Worm (Caenorhabditis elegans) whole organism, early embryonic: ENCODE measurements around the gene ztf-8.
A peak's percentile ranks its signal among the peaks of the same experiment; 100 is the strongest.

Source experiments
- B0310.2 ChIP-seq: sonication (generic microtip); optimal IDR thresholded peaks from 2 replicates; lab custom pipeline; 2016; ENCODE audit warnings: mild to moderate bottlenecking, missing genetic modification characterization, missing compliant biosample characterization
- F13C5.2 ChIP-seq: sonication (generic microtip); optimal IDR thresholded peaks from 2 replicates; lab custom pipeline; 2017; ENCODE audit warnings: mild to moderate bottlenecking, missing genetic modification characterization, inconsistent platforms, missing compliant biosample characterization
- aly-1 ChIP-seq: sonication (generic microtip); optimal IDR thresholded peaks from 2 replicates; lab custom pipeline; 2016; ENCODE audit warnings: missing genetic modification characterization, missing compliant biosample characterization
- ama-1 ChIP-seq: fragments of 150-350 bp; optimal IDR thresholded peaks from 2 replicates; lab custom pipeline; 2014
- ceh-13 ChIP-seq: fragments of 200-800 bp; sonication (Bioruptor generic); optimal IDR thresholded peaks from 2 replicates; lab custom pipeline; 2018; ENCODE audit warnings: mild to moderate bottlenecking, missing genetic modification characterization, missing compliant biosample characterization
- ceh-36 ChIP-seq: sonication (generic microtip); optimal IDR thresholded peaks from 2 replicates; lab custom pipeline; 2016; ENCODE audit warnings: missing genetic modification characterization, inconsistent platforms, missing compliant biosample characterization
- ets-7 ChIP-seq: sonication (generic microtip); optimal IDR thresholded peaks from 2 replicates; lab custom pipeline; 2016; ENCODE audit warnings: missing genotype, missing genetic modification characterization, missing compliant biosample characterization
- flt-1 ChIP-seq: fragments of 200-800 bp; sonication (Bioruptor generic); IDR thresholded peaks from 2 replicates; pipeline ENCODE4 v1.3.6; 2022; ENCODE audit warnings: missing genetic modification characterization, missing compliant biosample characterization
- hmbx-1 ChIP-seq: sonication (generic microtip); optimal IDR thresholded peaks from 2 replicates; lab custom pipeline; 2016; ENCODE audit warnings: mild to moderate bottlenecking, missing genetic modification characterization, missing compliant biosample characterization
- hmg-4 ChIP-seq: fragments of 200-800 bp; sonication (Bioruptor generic); optimal IDR thresholded peaks from 2 replicates; lab custom pipeline; 2018; ENCODE audit warnings: mild to moderate bottlenecking, missing genetic modification characterization, missing compliant biosample characterization
- hnd-1 ChIP-seq: sonication (generic microtip); optimal IDR thresholded peaks from 2 replicates; lab custom pipeline; 2016; ENCODE audit warnings: missing genetic modification characterization, missing compliant biosample characterization
- pes-1 ChIP-seq: fragments of 200-800 bp; sonication (Bioruptor generic); IDR thresholded peaks from 2 replicates; pipeline ENCODE4 v1.3.6; 2022; ENCODE audit warnings: missing genetic modification reagents, missing genetic modification characterization, missing compliant biosample characterization
- scrt-1 ChIP-seq: fragments of 200-800 bp; sonication (Bioruptor generic); IDR thresholded peaks from 2 replicates; pipeline ENCODE4 v1.3.6; 2022; ENCODE audit warnings: missing genetic modification characterization, missing compliant biosample characterization
- sea-1 ChIP-seq: fragments of 200-800 bp; sonication (Bioruptor generic); conservative IDR thresholded peaks from 2 replicates; pipeline ENCODE4 v1.3.6; 2022; ENCODE audit warnings: missing genetic modification characterization, missing compliant biosample characterization
- tbx-11 ChIP-seq: fragments of 200-800 bp; sonication (Bioruptor generic); IDR thresholded peaks from 2 replicates; pipeline ENCODE4 v1.3.6; 2022; ENCODE audit warnings: missing genetic modification characterization, missing compliant biosample characterization
- tbx-37 ChIP-seq: fragments of 200-800 bp; sonication (Bioruptor generic); conservative IDR thresholded peaks from 2 replicates; pipeline ENCODE4 v1.3.6; 2022; ENCODE audit warnings: missing genetic modification reagents, missing genetic modification characterization, missing compliant biosample characterization
- tra-4 ChIP-seq: sonication (generic microtip); optimal IDR thresholded peaks from 2 replicates; lab custom pipeline; 2017; ENCODE audit warnings: missing genetic modification characterization, missing compliant biosample characterization

The ztf-8 gene

DNA sequence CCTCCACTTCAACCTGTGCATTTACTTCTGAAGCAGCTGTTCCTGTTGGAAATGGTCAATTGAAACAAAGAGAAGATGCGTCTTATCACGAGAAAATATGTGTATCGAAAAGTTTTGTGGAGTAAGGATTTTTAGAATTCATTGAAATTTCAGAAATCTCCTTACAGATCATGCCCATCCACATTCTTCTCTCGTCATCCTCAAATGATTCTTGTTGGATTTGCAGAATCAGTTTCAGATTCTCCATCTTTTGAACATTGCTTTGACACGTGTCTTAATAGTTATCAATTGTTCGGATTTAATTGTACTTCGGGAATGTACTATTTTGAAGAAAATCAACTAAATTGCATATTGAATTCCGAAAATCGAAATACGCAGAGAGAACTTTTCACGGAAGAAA is 30.8 kb upstream of the ztf-8 start:
- TF ChIP-seq scrt-1 (no peak), hmbx-1 (tag; lab: Kevin White, UChicago) (no peak), hmg-4 (GFP tag; lab: Kevin White, UChicago) (no peak), F13C5.2 (tag; lab: Kevin White, UChicago) (no peak)

DNA sequence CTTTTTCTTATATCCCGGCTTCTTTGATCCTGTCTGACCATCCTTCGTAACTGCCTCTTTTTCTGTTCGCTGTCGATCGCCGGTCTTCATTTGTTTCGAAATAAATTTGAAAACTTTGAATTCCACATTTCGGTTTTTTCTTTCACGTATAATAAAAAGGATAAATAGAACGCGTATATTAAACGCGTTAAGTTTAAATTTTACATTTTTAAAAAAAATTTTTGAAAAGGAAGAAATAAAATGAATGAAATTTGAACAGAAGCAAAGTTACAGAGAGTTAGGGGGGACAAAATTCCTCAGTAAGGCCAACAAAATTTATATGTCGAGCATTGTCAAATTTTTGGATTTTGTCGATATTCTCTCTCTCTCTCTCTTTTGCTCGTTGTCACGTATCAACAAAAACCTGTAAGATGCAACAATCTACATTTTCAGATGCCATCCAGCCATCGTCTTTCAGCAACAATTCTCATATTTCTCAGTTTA is 28.6 kb upstream of the ztf-8 start, which contains the start of the genes T15B12.2 and F52C9.5:
T15B12.2 (minus strand) TSS at position 101 of the 483 bp plus-strand sequence.
F52C9.5 (plus strand) TSS at position 433 of the 483 bp plus-strand sequence.
- TF ChIP-seq hnd-1 (tag; lab: Kevin White, UChicago) = no peak

DNA sequence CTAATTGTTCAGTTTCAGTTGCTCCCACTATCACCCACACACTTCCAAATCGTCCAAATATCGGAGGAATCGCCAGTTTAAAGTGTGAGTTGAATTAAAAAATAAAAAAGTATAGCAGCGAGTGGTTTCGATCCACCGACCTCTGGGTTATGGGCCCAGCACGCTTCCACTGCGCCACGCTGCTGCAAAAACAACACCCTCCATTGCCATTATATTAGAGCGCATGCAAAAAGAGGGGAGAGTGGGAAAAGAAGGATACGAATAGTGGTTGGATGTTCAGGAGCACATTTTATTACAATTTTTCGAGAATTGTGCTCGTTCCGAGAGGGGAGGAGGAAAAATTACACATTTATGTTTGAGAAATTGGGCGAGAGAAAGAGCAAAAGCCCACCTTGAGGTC is 21.6 kb upstream of the ztf-8 start:
- TF ChIP-seq pes-1 = peak; percentile 95
- TF ChIP-seq tbx-37 (GFP tag; lab: Robert Waterston, UW) = peak; percentile 93
- peak; percentile 78 for TF ChIP-seq hnd-1 (tag; lab: Kevin White, UChicago)
- peak; percentile 61 for TF ChIP-seq ceh-13 (GFP tag; lab: Kevin White, UChicago)
- peak; percentile 90 for TF ChIP-seq B0310.2 (tag; lab: Kevin White, UChicago)
- TF ChIP-seq ama-1 (lab: Kevin White, UChicago) = no peak
- TF ChIP-seq scrt-1 = peak; percentile 94
- TF ChIP-seq aly-1 (tag; lab: Kevin White, UChicago) = peak; percentile 92
- peak; percentile 79 for TF ChIP-seq F13C5.2 (tag; lab: Kevin White, UChicago)
- peak; percentile 97 for TF ChIP-seq hmg-4 (GFP tag; lab: Kevin White, UChicago)
- TF ChIP-seq hmbx-1 (tag; lab: Kevin White, UChicago) = peak; percentile 47
- TF ChIP-seq tbx-11 (GFP tag; lab: Robert Waterston, UW) = peak; percentile 93
- peak; percentile 75 for TF ChIP-seq ets-7 (tag; lab: Kevin White, UChicago)
- peak; percentile 94 for TF ChIP-seq sea-1 (GFP tag; lab: Robert Waterston, UW)
- TF ChIP-seq flt-1 (GFP tag; lab: Robert Waterston, UW) = peak; percentile 95
- TF ChIP-seq ceh-36 (tag; lab: Kevin White, UChicago) = peak; percentile 90
- peak; percentile 80 for TF ChIP-seq tra-4 (tag; lab: Kevin White, UChicago)

DNA sequence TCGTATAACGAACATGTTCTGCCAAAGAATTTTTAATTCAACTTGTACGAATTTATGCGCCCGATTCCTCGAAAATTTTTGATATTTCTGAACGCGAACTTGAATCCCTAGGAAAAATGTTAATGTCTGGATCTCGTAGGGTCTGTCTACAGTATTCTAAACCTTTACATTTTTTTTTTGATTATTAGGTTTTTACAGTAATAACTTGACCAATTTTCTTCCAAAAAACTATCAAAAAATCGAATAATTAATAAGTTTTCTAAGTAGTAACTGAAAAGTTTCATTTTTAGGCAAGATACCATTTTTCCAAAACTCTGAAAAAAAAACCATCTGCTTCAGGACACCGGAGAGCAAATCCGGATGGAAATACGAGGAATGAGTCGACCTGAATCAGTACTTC is 21.0 kb upstream of the ztf-8 start:
- TF ChIP-seq ama-1 (lab: Kevin White, UChicago) (no peak), ceh-36 (tag; lab: Kevin White, UChicago) (no peak), F13C5.2 (tag; lab: Kevin White, UChicago) (no peak), tra-4 (tag; lab: Kevin White, UChicago) (no peak), ets-7 (tag; lab: Kevin White, UChicago) (no peak), tbx-11 (GFP tag; lab: Robert Waterston, UW) (no peak), sea-1 (GFP tag; lab: Robert Waterston, UW) (no peak), flt-1 (GFP tag; lab: Robert Waterston, UW) (no peak), B0310.2 (tag; lab: Kevin White, UChicago) (no peak), scrt-1 (no peak), tbx-37 (GFP tag; lab: Robert Waterston, UW) (no peak), ceh-13 (GFP tag; lab: Kevin White, UChicago) (no peak), aly-1 (tag; lab: Kevin White, UChicago) (no peak), hnd-1 (tag; lab: Kevin White, UChicago) (no peak)

DNA sequence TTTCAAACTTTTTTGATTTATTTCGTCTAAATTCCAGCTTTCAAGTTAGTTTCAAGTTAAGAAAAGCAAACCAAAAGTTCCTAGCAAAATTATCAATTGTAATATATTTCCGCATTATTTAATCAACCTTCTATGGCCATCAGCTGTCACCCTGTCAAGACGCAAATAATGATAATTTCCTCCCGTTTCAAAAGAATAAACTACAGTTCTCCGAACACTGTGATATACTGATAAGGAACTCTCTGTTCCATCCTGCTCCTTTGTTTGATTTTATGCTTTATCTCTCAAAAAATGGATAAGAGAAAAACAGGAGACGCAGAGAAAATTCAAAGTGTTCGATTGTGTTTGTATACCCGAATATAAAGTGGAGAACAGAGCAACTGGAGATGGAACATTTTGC is 18.0 kb upstream of the ztf-8 start:
- TF ChIP-seq tbx-11 (GFP tag; lab: Robert Waterston, UW) (no peak), pes-1 (no peak), ets-7 (tag; lab: Kevin White, UChicago) (no peak), ceh-36 (tag; lab: Kevin White, UChicago) (no peak), hmbx-1 (tag; lab: Kevin White, UChicago) (no peak), hnd-1 (tag; lab: Kevin White, UChicago) (no peak), ama-1 (lab: Kevin White, UChicago) (no peak), flt-1 (GFP tag; lab: Robert Waterston, UW) (no peak), aly-1 (tag; lab: Kevin White, UChicago) (no peak), B0310.2 (tag; lab: Kevin White, UChicago) (no peak), hmg-4 (GFP tag; lab: Kevin White, UChicago) (no peak), tra-4 (tag; lab: Kevin White, UChicago) (no peak), tbx-37 (GFP tag; lab: Robert Waterston, UW) (no peak), F13C5.2 (tag; lab: Kevin White, UChicago) (no peak), sea-1 (GFP tag; lab: Robert Waterston, UW) (no peak), scrt-1 (no peak), ceh-13 (GFP tag; lab: Kevin White, UChicago) (no peak)

DNA sequence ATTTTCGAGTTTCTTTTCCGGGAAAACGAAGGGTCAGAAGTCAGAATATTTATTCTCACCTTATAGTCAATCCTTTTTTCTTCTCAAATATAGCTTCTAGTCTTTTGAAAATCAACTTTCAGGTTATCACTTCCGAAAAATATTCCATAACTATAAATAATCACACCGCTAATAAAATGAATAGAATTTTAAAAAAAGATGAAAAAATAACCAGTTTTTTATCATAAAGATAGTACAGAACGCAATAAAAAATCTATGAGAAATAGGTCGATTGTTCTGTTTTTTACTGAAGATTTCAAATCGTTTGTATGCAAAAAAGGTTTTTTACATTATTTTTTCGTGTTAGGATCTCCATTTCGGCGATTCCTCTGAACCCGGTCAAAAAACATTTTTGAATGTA is 17.0 kb upstream of the ztf-8 start:
- TF ChIP-seq tra-4 (tag; lab: Kevin White, UChicago) (no peak), pes-1 (no peak), ets-7 (tag; lab: Kevin White, UChicago) (no peak), flt-1 (GFP tag; lab: Robert Waterston, UW) (no peak), aly-1 (tag; lab: Kevin White, UChicago) (no peak), F13C5.2 (tag; lab: Kevin White, UChicago) (no peak), ama-1 (lab: Kevin White, UChicago) (no peak), sea-1 (GFP tag; lab: Robert Waterston, UW) (no peak), tbx-11 (GFP tag; lab: Robert Waterston, UW) (no peak)

DNA sequence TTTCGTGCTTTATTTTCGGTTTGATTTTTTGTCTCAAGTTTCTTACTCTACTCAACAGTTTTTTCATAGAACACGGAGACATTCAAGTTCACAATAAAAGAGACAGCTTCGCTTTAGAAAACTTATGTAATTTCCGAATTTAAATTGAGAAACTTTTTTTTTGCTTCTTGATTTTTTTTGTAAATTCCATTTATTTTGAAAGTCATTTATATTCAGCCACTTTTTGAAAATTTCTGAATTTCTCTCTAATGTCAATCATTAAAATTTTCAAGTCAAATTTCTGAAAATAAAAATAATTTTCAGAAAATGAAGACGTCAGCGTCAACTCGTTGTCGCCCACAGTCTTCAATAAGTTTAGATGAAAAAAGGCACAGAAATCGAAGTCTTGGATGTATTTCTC is 14.6 kb upstream of the ztf-8 start, which contains the start of gene T15B12.1:
T15B12.1 (plus strand) TSS at position 301 of the 400 bp plus-strand sequence.
- TF ChIP-seq sea-1 (GFP tag; lab: Robert Waterston, UW) = no peak
- no peak for TF ChIP-seq scrt-1
- TF ChIP-seq aly-1 (tag; lab: Kevin White, UChicago) = no peak
- TF ChIP-seq ceh-36 (tag; lab: Kevin White, UChicago) = no peak
- TF ChIP-seq B0310.2 (tag; lab: Kevin White, UChicago) = no peak
- no peak for TF ChIP-seq hmg-4 (GFP tag; lab: Kevin White, UChicago)
- TF ChIP-seq pes-1 = no peak
- no peak for TF ChIP-seq ama-1 (lab: Kevin White, UChicago)
- no peak for TF ChIP-seq hnd-1 (tag; lab: Kevin White, UChicago)
- no peak for TF ChIP-seq tbx-11 (GFP tag; lab: Robert Waterston, UW)
- no peak for TF ChIP-seq tbx-37 (GFP tag; lab: Robert Waterston, UW)
- TF ChIP-seq ceh-13 (GFP tag; lab: Kevin White, UChicago) = no peak
- no peak for TF ChIP-seq flt-1 (GFP tag; lab: Robert Waterston, UW)
- no peak for TF ChIP-seq tra-4 (tag; lab: Kevin White, UChicago)
- TF ChIP-seq F13C5.2 (tag; lab: Kevin White, UChicago) = no peak
- no peak for TF ChIP-seq ets-7 (tag; lab: Kevin White, UChicago)
